Worm (Caenorhabditis elegans) whole organism, early embryonic: ENCODE measurements around the gene F09F9.5.

Experiments used
- ama-1 ChIP-seq: fragments of 150-350 bp; optimal IDR thresholded peaks from 2 replicates; lab custom pipeline; 2014
- ets-7 ChIP-seq: sonication (generic microtip); optimal IDR thresholded peaks from 2 replicates; lab custom pipeline; 2016; ENCODE audit warnings: missing genotype, missing genetic modification characterization, missing compliant biosample characterization
- flt-1 ChIP-seq: fragments of 200-800 bp; sonication (Bioruptor generic); IDR thresholded peaks from 2 replicates; pipeline ENCODE4 v1.3.6; 2022; ENCODE audit warnings: missing genetic modification characterization, missing compliant biosample characterization
- hmbx-1 ChIP-seq: sonication (generic microtip); optimal IDR thresholded peaks from 2 replicates; lab custom pipeline; 2016; ENCODE audit warnings: mild to moderate bottlenecking, missing genetic modification characterization, missing compliant biosample characterization
- hmg-4 ChIP-seq: fragments of 200-800 bp; sonication (Bioruptor generic); optimal IDR thresholded peaks from 2 replicates; lab custom pipeline; 2018; ENCODE audit warnings: mild to moderate bottlenecking, missing genetic modification characterization, missing compliant biosample characterization
- pes-1 ChIP-seq: fragments of 200-800 bp; sonication (Bioruptor generic); IDR thresholded peaks from 2 replicates; pipeline ENCODE4 v1.3.6; 2022; ENCODE audit warnings: missing genetic modification reagents, missing genetic modification characterization, missing compliant biosample characterization
- scrt-1 ChIP-seq: fragments of 200-800 bp; sonication (Bioruptor generic); IDR thresholded peaks from 2 replicates; pipeline ENCODE4 v1.3.6; 2022; ENCODE audit warnings: missing genetic modification characterization, missing compliant biosample characterization
- tbx-11 ChIP-seq: fragments of 200-800 bp; sonication (Bioruptor generic); IDR thresholded peaks from 2 replicates; pipeline ENCODE4 v1.3.6; 2022; ENCODE audit warnings: missing genetic modification characterization, missing compliant biosample characterization
- tra-4 ChIP-seq: sonication (generic microtip); optimal IDR thresholded peaks from 2 replicates; lab custom pipeline; 2017; ENCODE audit warnings: missing genetic modification characterization, missing compliant biosample characterization

- no peak for TF ChIP-seq ama-1 (lab: Kevin White, UChicago)
- TF ChIP-seq hmg-4: no peak
- no peak for TF ChIP-seq tbx-11 (GFP tag; lab: Robert Waterston, UW)
- TF ChIP-seq ets-7 (tag; lab: Kevin White, UChicago): no peak
- no peak for TF ChIP-seq tra-4
- TF ChIP-seq scrt-1: no peak
- no peak for TF ChIP-seq pes-1 (GFP tag; lab: Robert Waterston, UW)
- no peak for TF ChIP-seq hmbx-1
- no peak for TF ChIP-seq flt-1
Measured at ce11 chrX:4123368-4123767, 5.6 kb downstream of the F09F9.5 start.
